Worm (Caenorhabditis elegans): ENCODE measurements around the gene C16D9.4.

C16D9.4 gene

DNA sequence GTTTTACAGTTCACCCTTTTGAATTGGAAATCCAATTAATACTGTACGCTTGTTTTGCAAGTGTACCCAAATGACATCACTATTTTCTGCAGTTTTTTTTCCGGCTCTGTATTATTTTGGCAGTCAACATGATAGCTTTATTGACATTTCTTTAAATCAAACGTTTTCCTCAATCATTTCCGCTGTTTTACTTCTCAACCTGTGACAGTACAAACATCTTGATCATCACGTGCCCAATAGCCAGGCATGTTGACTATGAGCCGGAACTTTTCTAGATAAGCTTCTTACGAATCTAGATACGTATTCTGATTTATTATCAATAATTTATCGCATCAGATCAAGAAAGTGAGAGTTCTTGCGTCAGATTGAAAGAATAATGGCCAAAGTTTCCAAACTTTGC is 27.2 kb upstream of the C16D9.4 start (continued):
- TF ChIP-seq zip-11 (GFP tag; IDR thresholded peaks at IDR 0.05) = no peak
- TF ChIP-seq duxl-1 (tag; optimal IDR thresholded peaks at IDR 0.05; ENCODE audit: poor library complexity) = no peak
- peak; percentile 87 for TF ChIP-seq dve-1 (tag; optimal IDR thresholded peaks at IDR 0.05; ENCODE audit: insufficient read depth)
- TF ChIP-seq tra-1 (GFP tag; IDR thresholded peaks at IDR 0.05) = peak; percentile 35; the same call in 1 of the 2 replicates
- peak in 1 of 2 experiments; percentile 53 for TF ChIP-seq daf-16 (GFP tag; optimal IDR thresholded peaks at IDR 0.05)
- TF ChIP-seq daf-16 (tag; optimal IDR thresholded peaks at IDR 0.05) = peak; percentile 82
- TF ChIP-seq lin-15B (tag; optimal IDR thresholded peaks at IDR 0.05) = no peak
- peak; percentile 53 for TF ChIP-seq nhr-102 (tag; optimal IDR thresholded peaks at IDR 0.05)
- TF ChIP-seq aha-1 (tag) = no peak
- no peak for TF ChIP-seq T20F7.1 (GFP tag; optimal IDR thresholded peaks at IDR 0.05)
- no peak for TF ChIP-seq ZK546.5 (tag; optimal IDR thresholded peaks at IDR 0.05)

DNA sequence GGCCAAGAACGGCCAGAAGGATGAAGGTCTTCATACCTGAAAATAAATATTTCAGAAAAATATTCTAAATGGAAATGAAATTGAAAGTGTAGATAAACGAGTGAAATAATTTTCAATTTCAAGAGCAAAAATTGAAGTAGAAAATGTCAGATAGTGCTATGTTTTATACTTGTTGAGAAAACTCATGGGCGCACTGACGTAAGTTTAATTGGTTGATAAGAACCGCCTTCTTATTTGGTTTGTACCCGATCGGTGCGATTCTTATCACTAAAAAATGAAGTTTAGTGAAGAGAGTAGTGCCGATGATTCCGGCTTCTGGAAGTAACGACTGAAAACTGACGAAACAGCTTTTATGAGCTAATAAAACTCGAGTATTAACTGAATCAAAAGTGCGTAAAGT is 26.2 kb upstream of the C16D9.4 start, which contains the start of the genes asp-6 and asp-12:
Gene asp-6, minus strand, starts transcription at position 36 of the 400 bp plus-strand sequence.
Gene asp-12, plus strand, starts transcription at position 309 of the 400 bp plus-strand sequence.
- TF ChIP-seq unc-62 (GFP tag; optimal IDR thresholded peaks at IDR 0.05 in 1 of 2) (peak in 1 of 2 experiments; percentile 12), unc-62 (tag; optimal IDR thresholded peaks at IDR 0.05) (no peak), daf-16 (GFP tag; optimal IDR thresholded peaks at IDR 0.05) (no peak), daf-16 (tag; optimal IDR thresholded peaks at IDR 0.05) (peak; percentile 64), mes-2 (tag; optimal IDR thresholded peaks at IDR 0.05; ENCODE audit: poor library complexity, severe bottlenecking) (peak; percentile 28), nhr-48 (tag; optimal IDR thresholded peaks at IDR 0.05) (peak; percentile 29), pqm-1 (tag; optimal IDR thresholded peaks at IDR 0.05) (peak; percentile 59), Y75B8A.6 (GFP tag; IDR thresholded peaks at IDR 0.05) (0 out of 2 replicates have a peak, but pooled peaks have one; percentile 6), tra-1 (GFP tag; IDR thresholded peaks at IDR 0.05) (no peak), D1046.2 (GFP tag; IDR thresholded peaks at IDR 0.05) (no peak), nhr-28 (tag; optimal IDR thresholded peaks at IDR 0.05) (peak; percentile 80), dve-1 (tag; optimal IDR thresholded peaks at IDR 0.05; ENCODE audit: insufficient read depth) (peak; percentile 59), dmd-6 (GFP tag; IDR thresholded peaks at IDR 0.05) (peak; percentile 84), hlh-11 (tag; optimal IDR thresholded peaks at IDR 0.05) (peak; percentile 69), php-3 (GFP tag; IDR thresholded peaks at IDR 0.05) (peak; percentile 80), nhr-77 (tag; optimal IDR thresholded peaks at IDR 0.05) (peak; percentile 78), mdt-29 (GFP tag; IDR thresholded peaks at IDR 0.05) (peak; percentile 28; the same call in 1 of the 2 replicates), fos-1 (tag; optimal IDR thresholded peaks at IDR 0.05) (no peak), gei-8 (GFP tag; optimal IDR thresholded peaks at IDR 0.05) (no peak)

DNA sequence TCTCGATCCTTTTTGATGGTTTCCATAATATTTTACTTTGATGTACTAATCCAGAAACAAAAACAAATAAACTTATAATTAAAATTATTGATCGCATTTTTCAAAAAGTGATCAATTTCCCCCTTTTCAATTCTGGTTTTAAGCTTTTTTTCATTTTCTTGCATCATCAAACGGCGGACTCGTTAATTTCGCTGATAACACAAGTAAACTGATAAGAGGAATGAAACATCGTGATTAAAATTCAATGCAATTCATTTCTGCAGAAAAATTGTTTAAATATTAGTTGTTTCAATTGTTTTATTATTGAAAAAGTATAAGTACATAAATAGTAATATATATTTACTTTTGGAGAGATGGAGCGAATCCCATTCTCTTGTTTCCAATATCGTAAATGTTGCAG is 24.6 kb upstream of the C16D9.4 start:
- TF ChIP-seq zip-11 (GFP tag; IDR thresholded peaks at IDR 0.05) = no peak
- no peak for TF ChIP-seq egl-27 (tag; optimal IDR thresholded peaks at IDR 0.05)
- TF ChIP-seq dve-1 (tag; optimal IDR thresholded peaks at IDR 0.05; ENCODE audit: insufficient read depth) = peak; percentile 76
- TF ChIP-seq spr-1 (tag; optimal IDR thresholded peaks at IDR 0.05) = no peak
- TF ChIP-seq aly-2 (tag; optimal IDR thresholded peaks at IDR 0.05) = no peak
- peak; percentile 32 for TF ChIP-seq nhr-10 (tag; optimal IDR thresholded peaks at IDR 0.05)
- peak; percentile 31 for TF ChIP-seq fos-1 (tag; optimal IDR thresholded peaks at IDR 0.05)
- TF ChIP-seq lin-1 (GFP tag; IDR thresholded peaks at IDR 0.05) = 0 out of 2 replicates have a peak, but pooled peaks have one; percentile 55
- peak; percentile 89 for TF ChIP-seq ztf-7 (tag; optimal IDR thresholded peaks at IDR 0.05)
- peak; percentile 28 for TF ChIP-seq nhr-48 (tag; optimal IDR thresholded peaks at IDR 0.05)
- TF ChIP-seq T20F7.1 (GFP tag; optimal IDR thresholded peaks at IDR 0.05) = peak; percentile 40
- peak; percentile 93 for TF ChIP-seq pqm-1 (tag; optimal IDR thresholded peaks at IDR 0.05)
- no peak for TF ChIP-seq spr-3 (GFP tag; optimal IDR thresholded peaks at IDR 0.05)
- peak; percentile 92 for TF ChIP-seq nhr-77 (tag; optimal IDR thresholded peaks at IDR 0.05)
- TF ChIP-seq lin-15B (tag; optimal IDR thresholded peaks at IDR 0.05) = no peak
- peak; percentile 69 for TF ChIP-seq mep-1 (tag; optimal IDR thresholded peaks at IDR 0.05)
- no peak for TF ChIP-seq lsy-2 (tag; optimal IDR thresholded peaks at IDR 0.05)
- peak; percentile 80 for TF ChIP-seq dmd-6 (GFP tag; IDR thresholded peaks at IDR 0.05)
- TF ChIP-seq F10B5.3 (tag; optimal IDR thresholded peaks at IDR 0.05) = no peak
- TF ChIP-seq F44E2.7 (GFP tag; IDR thresholded peaks at IDR 0.05) = no peak
- no peak for TF ChIP-seq zip-2 (tag; optimal IDR thresholded peaks at IDR 0.05)
- no peak for TF ChIP-seq rbr-2 (tag; optimal IDR thresholded peaks at IDR 0.05)
- TF ChIP-seq F26F4.8 (GFP tag; conservative IDR thresholded peaks at IDR 0.05) = no peak
- TF ChIP-seq lin-29 (GFP tag; IDR thresholded peaks at IDR 0.05) = no peak
- peak; percentile 54 for TF ChIP-seq hlh-11 (tag; optimal IDR thresholded peaks at IDR 0.05)
- TF ChIP-seq aha-1 (tag) = no peak
- peak; percentile 75 for TF ChIP-seq nhr-28 (tag; optimal IDR thresholded peaks at IDR 0.05)
- TF ChIP-seq tag-97 (GFP tag; IDR thresholded peaks at IDR 0.05) = no peak
- no peak for TF ChIP-seq daf-16 (GFP tag; optimal IDR thresholded peaks at IDR 0.05)
- TF ChIP-seq daf-16 (tag; optimal IDR thresholded peaks at IDR 0.05) = peak; percentile 67
- peak in 1 of 2 experiments; percentile 41 for TF ChIP-seq unc-62 (GFP tag; optimal IDR thresholded peaks at IDR 0.05 in 1 of 2)
- no peak for TF ChIP-seq unc-62 (tag; optimal IDR thresholded peaks at IDR 0.05)
